Worm (Caenorhabditis elegans) whole organism, L4/young adult: ENCODE measurements around the gene B0238.9.

Experiments used
- W03F9.2 ChIP-seq: fragments of 150-350 bp; optimal IDR thresholded peaks from 2 replicates; lab custom pipeline; 2014; ENCODE audit warnings: missing biosample characterization, missing genetic modification characterization
- dao-5 ChIP-seq: sonication (generic microtip); optimal IDR thresholded peaks from 2 replicates; lab custom pipeline; 2016; ENCODE audit warnings: missing genotype, missing genetic modification characterization, moderate library complexity, missing compliant biosample characterization
- him-1 ChIP-seq: sonication (generic microtip); optimal IDR thresholded peaks from 2 replicates; lab custom pipeline; 2016; ENCODE audit warnings: missing genotype, missing genetic modification reagents, missing genetic modification characterization, missing compliant biosample characterization

The B0238.9 gene

DNA sequence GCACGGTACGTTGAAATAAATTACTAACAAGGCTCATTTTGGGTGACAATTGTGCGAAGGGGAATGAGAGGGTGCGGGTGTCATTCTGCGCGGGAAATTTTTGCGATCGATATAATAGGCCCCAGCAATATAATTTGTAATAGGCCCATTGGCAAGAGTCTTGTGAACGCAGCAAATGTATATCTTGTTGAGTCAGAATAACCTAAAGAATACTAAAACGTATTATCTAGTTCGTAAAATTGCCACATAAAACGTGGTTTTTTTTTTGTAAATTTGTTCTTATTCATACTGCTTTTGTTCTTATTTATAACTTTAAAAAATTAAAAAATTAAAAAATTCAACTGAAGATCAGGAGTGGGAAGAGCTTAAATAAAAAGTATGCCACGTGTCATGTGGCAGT is 38.5 kb downstream of the B0238.9 start, which contains the start of gene C52A10.3:
Gene C52A10.3 (minus strand): TSS at position 101 of the 400 bp plus-strand sequence.
- TF ChIP-seq W03F9.2 (no peak), him-1 (tag; lab: Kevin White, UChicago) (no peak)

DNA sequence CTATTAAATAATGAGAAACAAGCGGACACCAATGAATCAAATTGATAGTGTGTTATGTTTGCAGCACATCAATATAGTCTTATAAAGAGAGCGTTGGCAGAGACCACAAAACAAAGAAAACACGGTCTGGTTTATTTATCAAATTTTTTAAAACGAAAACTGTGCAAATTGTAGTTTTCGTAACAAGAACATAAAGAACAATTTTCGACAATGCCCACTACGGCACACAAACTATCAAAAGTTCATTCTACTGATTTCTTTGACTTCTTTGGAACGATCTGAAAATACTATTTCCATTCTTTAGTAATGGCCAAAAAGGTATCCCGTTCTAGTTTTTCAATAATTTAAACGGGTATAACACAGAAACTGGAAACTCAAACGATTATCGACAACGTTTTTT is 40.8 kb downstream of the B0238.9 start, which contains the start of gene cest-35.2:
Gene cest-35.2 (minus strand): TSS at position 101 of the 400 bp plus-strand sequence.
- TF ChIP-seq dao-5 (no peak), W03F9.2 (no peak), him-1 (tag; lab: Kevin White, UChicago) (no peak)

DNA sequence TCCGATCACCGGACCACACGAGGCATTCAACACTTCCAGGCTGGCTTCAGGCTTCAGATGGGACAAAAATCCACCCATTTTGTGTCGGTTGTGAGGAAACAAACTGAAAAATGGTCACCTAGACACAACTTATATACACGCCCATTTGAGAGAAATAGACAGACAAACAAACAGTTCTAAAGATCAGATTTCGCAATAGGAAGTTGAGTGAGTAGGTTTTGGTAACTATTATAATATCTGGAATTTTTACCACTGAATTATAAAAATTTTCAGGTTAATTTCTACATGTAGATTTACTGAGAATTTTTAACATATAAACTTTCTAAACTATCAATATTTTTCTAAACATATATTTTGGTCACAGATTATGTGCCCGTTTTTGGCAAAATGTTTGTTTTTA is 44.1 kb downstream of the B0238.9 start, which contains the start of gene cest-32:
Gene cest-32 (minus strand): TSS at position 115 of the 400 bp plus-strand sequence.
- no peak for TF ChIP-seq dao-5
- TF ChIP-seq W03F9.2, result no peak
- no peak for TF ChIP-seq him-1 (tag; lab: Kevin White, UChicago)

DNA sequence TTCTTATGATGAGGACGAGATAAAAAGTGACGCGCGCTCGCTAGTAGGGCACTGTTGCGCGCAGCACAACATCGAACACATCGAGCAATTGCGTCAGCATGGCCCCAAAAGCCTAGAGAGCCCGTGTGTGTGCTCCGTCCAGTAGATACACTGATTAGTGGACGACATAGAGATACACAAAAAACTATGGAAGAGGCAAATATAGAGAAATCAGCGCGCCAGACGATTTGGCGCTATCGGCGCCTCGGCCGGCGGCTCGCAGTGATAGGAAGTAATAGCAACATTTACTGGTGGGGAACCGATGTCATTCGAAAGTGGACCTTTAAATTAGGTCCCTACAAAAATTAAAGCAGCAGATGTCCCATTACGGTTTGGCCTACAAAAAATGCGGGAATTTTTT is 49.4 kb downstream of the B0238.9 start:
- TF ChIP-seq dao-5 (no peak), him-1 (tag; lab: Kevin White, UChicago) (no peak), W03F9.2 (no peak)

DNA sequence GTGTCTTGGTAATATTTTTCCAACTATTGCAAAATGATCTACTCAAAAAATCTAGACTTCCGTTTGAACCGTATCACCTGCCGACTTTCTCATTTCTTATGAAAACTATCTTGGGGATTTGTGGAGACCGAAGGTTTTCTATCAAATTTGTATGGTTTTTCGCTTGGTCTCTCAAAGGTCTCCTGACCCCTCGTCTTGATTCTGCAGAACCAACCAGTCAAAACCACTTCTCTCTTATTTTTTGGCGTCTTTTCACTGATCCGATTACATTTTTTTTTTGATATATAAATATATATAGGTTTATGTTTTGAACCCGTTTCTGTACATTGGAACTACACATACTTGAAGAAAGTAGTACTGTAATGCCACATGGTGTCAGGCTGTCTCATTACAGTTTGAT is 52.2 kb downstream of the B0238.9 start:
- TF ChIP-seq him-1 (tag; lab: Kevin White, UChicago) (no peak), W03F9.2 (no peak), dao-5 (no peak)
